Fruit fly (Drosophila melanogaster) whole organism, embryonic: ENCODE results near the gene CG43935.

Source experiments
- Atf3 ChIP-seq: fragments of 200-800 bp; sonication (Bioruptor generic); optimal IDR thresholded peaks from 3 replicates; lab custom pipeline; 2016; ENCODE audit warnings: missing biosample characterization, missing genetic modification characterization
- BEAF-32 ChIP-seq: fragments of 200-800 bp; sonication (Bioruptor generic); optimal IDR thresholded peaks from 3 replicates; lab custom pipeline; 2017; ENCODE audit warnings: missing biosample characterization, missing genetic modification characterization, mild to moderate bottlenecking, moderate library complexity, missing genetic modification reagents
- CG11696 ChIP-seq: fragments of 200-800 bp; sonication (Bioruptor generic); IDR thresholded peaks from 2 replicates; pipeline ENCODE4 v1.3.6; 2022; ENCODE audit warnings: missing biosample characterization, missing genetic modification characterization
- CG12071 ChIP-seq: fragments of 200-800 bp; sonication (Bioruptor generic); optimal IDR thresholded peaks from 3 replicates; lab custom pipeline; 2018; ENCODE audit warnings: missing biosample characterization, mild to moderate bottlenecking, missing genetic modification characterization
- CG12744 ChIP-seq: fragments of 200-800 bp; sonication (Bioruptor generic); optimal IDR thresholded peaks from 2 replicates; lab custom pipeline; 2016; ENCODE audit warnings: missing biosample characterization, missing genetic modification characterization
- CG14014 ChIP-seq: fragments of 200-800 bp; sonication (Bioruptor generic); IDR thresholded peaks from 2 replicates; pipeline ENCODE4 v1.3.6; 2022; ENCODE audit warnings: missing biosample characterization, missing genetic modification characterization
- CG15073 ChIP-seq: fragments of 200-800 bp; sonication (Bioruptor generic); optimal IDR thresholded peaks from 2 replicates; lab custom pipeline; 2016; ENCODE audit warnings: missing biosample characterization, missing genetic modification characterization
- CG16815 ChIP-seq: fragments of 200-800 bp; sonication (Bioruptor generic); optimal IDR thresholded peaks from 3 replicates; lab custom pipeline; 2017; ENCODE audit warnings: missing biosample characterization, mild to moderate bottlenecking, missing genetic modification characterization
- CG17385 ChIP-seq: fragments of 200-800 bp; sonication (Bioruptor generic); optimal IDR thresholded peaks from 3 replicates; lab custom pipeline; 2018; ENCODE audit warnings: missing biosample characterization, mild to moderate bottlenecking, missing genetic modification characterization
- CG18619 ChIP-seq: fragments of 200-800 bp; sonication (Bioruptor generic); optimal IDR thresholded peaks from 3 replicates; lab custom pipeline; 2017; ENCODE audit warnings: missing biosample characterization, mild to moderate bottlenecking, missing genetic modification characterization
- CG2678 ChIP-seq: fragments of 200-800 bp; sonication (Bioruptor generic); optimal IDR thresholded peaks from 3 replicates; lab custom pipeline; 2019; ENCODE audit warnings: missing biosample characterization, mild to moderate bottlenecking, missing genetic modification characterization, moderate library complexity
- CG31441 ChIP-seq: fragments of 200-800 bp; sonication (Bioruptor generic); IDR thresholded peaks from 2 replicates; pipeline ENCODE4 v1.3.6; 2022; ENCODE audit warnings: missing biosample characterization, missing genetic modification characterization
- CG3281 ChIP-seq: fragments of 200-800 bp; sonication (Bioruptor generic); optimal IDR thresholded peaks from 3 replicates; lab custom pipeline; 2017; ENCODE audit warnings: missing biosample characterization, mild to moderate bottlenecking, missing genetic modification characterization
- CG42726 ChIP-seq: fragments of 200-800 bp; sonication (Bioruptor generic); IDR thresholded peaks from 2 replicates; pipeline ENCODE4 v1.3.6; 2022; ENCODE audit warnings: missing biosample characterization, missing genetic modification characterization; ENCODE audit not compliant: partially characterized antibody
- CG6791 ChIP-seq: fragments of 200-800 bp; sonication (Bioruptor generic); IDR thresholded peaks from 3 replicates; pipeline ENCODE4 v1.3.6; 2022; ENCODE audit warnings: missing biosample characterization, missing genetic modification characterization; ENCODE audit not compliant: partially characterized antibody
- CG7963 ChIP-seq: fragments of 200-800 bp; sonication (Bioruptor generic); IDR thresholded peaks from 3 replicates; pipeline ENCODE4 v1.3.6; 2022; ENCODE audit warnings: missing biosample characterization, missing genetic modification characterization; ENCODE audit not compliant: partially characterized antibody
- CG9609 ChIP-seq: fragments of 200-800 bp; sonication (Bioruptor generic); optimal IDR thresholded peaks from 3 replicates; lab custom pipeline; 2016; ENCODE audit warnings: missing biosample characterization, missing genetic modification characterization
- D ChIP-seq, 2 experiments: fragments of 200-800 bp in 1 of 2; fragments of >200 bp in 1 of 2; sonication (Bioruptor generic) in 1 of 2; optimal IDR thresholded peaks; 2 replicates in 1 of 2; 3 replicates in 1 of 2; lab custom pipeline; 2017; ENCODE audit warnings: mild to moderate bottlenecking in 1 of 2, missing biosample characterization in 1 of 2, missing genetic modification characterization in 1 of 2, missing genetic modification reagents in 1 of 2
- D19A ChIP-seq: fragments of 200-800 bp; optimal IDR thresholded peaks from 3 replicates; lab custom pipeline; 2019; ENCODE audit warnings: missing biosample characterization, mild to moderate bottlenecking, missing genetic modification characterization, moderate library complexity
- Dfd ChIP-seq, 2 experiments: fragments of >200 bp; optimal IDR thresholded peaks; 2 replicates each; lab custom pipeline; 2017; ENCODE audit warnings: missing biosample characterization in 2 of 2, missing genetic modification characterization in 2 of 2
- ERR ChIP-seq: fragments of 200-800 bp; sonication (Bioruptor generic); optimal IDR thresholded peaks from 2 replicates; lab custom pipeline; 2016; ENCODE audit warnings: missing biosample characterization, missing genetic modification characterization
- Fer1 ChIP-seq: fragments of 200-800 bp; sonication (Bioruptor generic); optimal IDR thresholded peaks from 2 replicates; lab custom pipeline; 2017; ENCODE audit warnings: missing biosample characterization, mild to moderate bottlenecking, missing genetic modification characterization
- H2.0 ChIP-seq: fragments of 200-800 bp; sonication (Bioruptor generic); IDR thresholded peaks from 2 replicates; pipeline ENCODE4 v1.3.6; 2022; ENCODE audit warnings: missing biosample characterization, missing genetic modification characterization
- Hr78 ChIP-seq, 2 experiments: fragments of 200-800 bp in 1 of 2; fragments of >200 bp in 1 of 2; sonication (Bioruptor generic) in 1 of 2; optimal IDR thresholded peaks; 2 replicates each; lab custom pipeline; 2017 to 2019; ENCODE audit warnings: missing biosample characterization in 2 of 2, missing genetic modification characterization in 2 of 2, mild to moderate bottlenecking in 1 of 2, moderate library complexity in 1 of 2
- Jarid2 ChIP-seq: fragments of 200-800 bp; sonication (Bioruptor generic); optimal IDR thresholded peaks from 3 replicates; lab custom pipeline; 2017; ENCODE audit warnings: mild to moderate bottlenecking, missing biosample characterization, missing genetic modification reagents, missing genetic modification characterization
- Myb ChIP-seq: fragments of 200-800 bp; sonication (Bioruptor generic); optimal IDR thresholded peaks from 2 replicates; lab custom pipeline; 2016; ENCODE audit warnings: missing biosample characterization, missing genetic modification characterization
- Sox102F ChIP-seq: fragments of 200-800 bp; sonication (Bioruptor generic); optimal IDR thresholded peaks from 2 replicates; lab custom pipeline; 2018; ENCODE audit warnings: missing biosample characterization, mild to moderate bottlenecking, missing genetic modification characterization, moderate library complexity
- br ChIP-seq: fragments of >200 bp; optimal IDR thresholded peaks from 2 replicates; lab custom pipeline; 2017
- cad ChIP-seq: fragments of >200 bp; optimal IDR thresholded peaks from 2 replicates; lab custom pipeline; 2017; ENCODE audit warnings: missing biosample characterization, missing genetic modification characterization
- chn ChIP-seq: fragments of 200-800 bp; sonication (Bioruptor generic); optimal IDR thresholded peaks from 2 replicates; lab custom pipeline; 2016; ENCODE audit warnings: missing biosample characterization, missing genetic modification characterization
- disco-r ChIP-seq: fragments of 200-800 bp; sonication (Bioruptor generic); optimal IDR thresholded peaks from 2 replicates; lab custom pipeline; 2016; ENCODE audit warnings: missing biosample characterization, missing genetic modification characterization
- dmrt99B ChIP-seq: fragments of 200-800 bp; sonication (Bioruptor generic); optimal IDR thresholded peaks from 2 replicates; lab custom pipeline; 2018; ENCODE audit warnings: missing biosample characterization, mild to moderate bottlenecking, missing genetic modification characterization, moderate library complexity
- fu2 ChIP-seq: fragments of 200-800 bp; sonication (Bioruptor generic); optimal IDR thresholded peaks from 2 replicates; lab custom pipeline; 2016; ENCODE audit warnings: missing biosample characterization, missing genetic modification characterization
- hb ChIP-seq: fragments of 200-800 bp; sonication (Bioruptor generic); IDR thresholded peaks from 3 replicates; pipeline ENCODE4 v1.3.6; 2022; ENCODE audit warnings: missing biosample characterization, missing genetic modification characterization; ENCODE audit not compliant: partially characterized antibody
- lilli ChIP-seq: fragments of 200-800 bp; sonication (Bioruptor generic); optimal IDR thresholded peaks from 3 replicates; lab custom pipeline; 2016; ENCODE audit warnings: missing biosample characterization, missing genetic modification characterization
- nmo ChIP-seq: fragments of 200-800 bp; sonication (Bioruptor generic); optimal IDR thresholded peaks from 2 replicates; lab custom pipeline; 2018; ENCODE audit warnings: missing biosample characterization, mild to moderate bottlenecking, missing genetic modification characterization, moderate library complexity
- nom ChIP-seq: fragments of 200-800 bp; sonication (Bioruptor generic); optimal IDR thresholded peaks from 2 replicates; lab custom pipeline; 2017; ENCODE audit warnings: missing biosample characterization, missing genetic modification characterization, mild to moderate bottlenecking, moderate library complexity, missing genetic modification reagents
- pfk ChIP-seq: fragments of 200-800 bp; sonication (Bioruptor generic); optimal IDR thresholded peaks from 2 replicates; lab custom pipeline; 2018; ENCODE audit warnings: missing biosample characterization, mild to moderate bottlenecking, missing genetic modification characterization, moderate library complexity
- pita ChIP-seq: fragments of 200-800 bp; sonication (Bioruptor generic); optimal IDR thresholded peaks from 2 replicates; lab custom pipeline; 2017; ENCODE audit warnings: missing biosample characterization, mild to moderate bottlenecking, missing genetic modification characterization
- pnt ChIP-seq: fragments of 200-800 bp; sonication (Bioruptor generic); optimal IDR thresholded peaks from 3 replicates; lab custom pipeline; 2016; ENCODE audit warnings: missing biosample characterization, missing genetic modification characterization
- pros ChIP-seq: fragments of 200-800 bp; sonication (Bioruptor generic); optimal IDR thresholded peaks from 3 replicates; lab custom pipeline; 2019; ENCODE audit warnings: missing biosample characterization, mild to moderate bottlenecking, missing genetic modification characterization, moderate library complexity
- row ChIP-seq: fragments of 200-800 bp; sonication (Bioruptor generic); IDR thresholded peaks from 3 replicates; pipeline ENCODE4 v1.3.6; 2022; ENCODE audit warnings: missing biosample characterization, missing genetic modification characterization
- run ChIP-seq: fragments of 200-800 bp; sonication (Bioruptor generic); optimal IDR thresholded peaks from 3 replicates; lab custom pipeline; 2018; ENCODE audit warnings: missing biosample characterization, mild to moderate bottlenecking, missing genetic modification characterization
- tap ChIP-seq: fragments of 200-800 bp; optimal IDR thresholded peaks from 3 replicates; lab custom pipeline; 2019; ENCODE audit warnings: missing biosample characterization, mild to moderate bottlenecking, missing genetic modification characterization, moderate library complexity
- tio ChIP-seq: fragments of 200-800 bp; sonication (Bioruptor generic); optimal IDR thresholded peaks from 2 replicates; lab custom pipeline; 2017; ENCODE audit warnings: missing biosample characterization, missing genetic modification characterization, inconsistent platforms
- tup ChIP-seq: fragments of 200-800 bp; sonication (Bioruptor generic); optimal IDR thresholded peaks from 2 replicates; lab custom pipeline; 2016; ENCODE audit warnings: missing biosample characterization, mild to moderate bottlenecking, missing genetic modification characterization, moderate library complexity
- wdn ChIP-seq: fragments of 200-800 bp; sonication (Bioruptor generic); IDR thresholded peaks from 2 replicates; pipeline ENCODE4 v1.3.6; 2022; ENCODE audit warnings: missing biosample characterization, missing genetic modification characterization
- zfh2 ChIP-seq: fragments of 200-800 bp; sonication (Bioruptor generic); optimal IDR thresholded peaks from 2 replicates; lab custom pipeline; 2016; ENCODE audit warnings: missing biosample characterization, missing genetic modification characterization

CG43935 gene

DNA sequence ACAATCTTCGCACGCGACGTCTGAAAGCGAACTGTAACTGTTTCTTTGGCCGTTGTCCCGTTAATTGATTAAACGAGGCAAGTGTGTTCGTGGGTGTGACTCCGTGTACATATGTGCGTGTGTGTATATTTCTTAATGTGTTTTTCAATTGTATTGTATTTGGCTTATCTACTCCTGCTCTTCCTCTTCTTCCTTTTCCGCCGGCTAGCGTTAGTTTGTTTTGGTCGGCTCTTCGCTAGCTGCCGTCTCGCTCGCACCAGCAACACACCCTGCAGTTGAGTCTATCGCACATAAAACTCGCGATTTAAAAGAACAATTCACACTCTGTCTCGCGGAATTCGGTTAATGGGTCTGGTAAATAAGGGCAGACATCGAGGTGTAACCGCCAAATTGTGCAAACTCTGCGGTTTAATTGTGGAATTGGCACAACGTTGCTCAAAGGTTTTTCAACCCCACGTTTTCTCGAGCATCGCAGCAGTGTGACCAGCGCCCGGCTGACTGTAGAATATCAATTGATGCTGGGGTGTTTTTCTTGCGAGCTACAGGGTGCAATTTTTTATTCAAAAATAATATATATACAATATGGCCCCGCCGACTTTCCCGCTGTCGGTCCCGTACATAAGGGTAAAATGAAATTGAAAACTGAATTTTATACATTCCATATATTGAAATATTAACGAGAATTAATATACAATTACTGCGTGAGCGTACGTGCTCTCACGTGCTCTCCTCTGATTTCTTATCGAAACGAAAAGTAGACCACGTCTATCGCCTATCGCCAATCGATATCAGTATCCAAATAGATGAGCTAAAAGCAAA is 46.8 kb downstream of the CG43935 start, which contains the start of the genes gb and CG5815 (continued):
- TF ChIP-seq CG17385 (GFP tag; lab: Kevin White, UChicago), result peak; percentile 91
- TF ChIP-seq Fer1 (GFP tag; lab: Kevin White, UChicago), result peak; percentile 92
- no peak for TF ChIP-seq CG12071
- peak; percentile 95 for TF ChIP-seq CG31441 (GFP tag; lab: Robert Waterston, UW)
- TF ChIP-seq CG3281, result peak; percentile 91
- TF ChIP-seq pnt, result peak; percentile 50
- TF ChIP-seq disco-r, result peak; percentile 38
- TF ChIP-seq run, result peak; percentile 60
- no peak for TF ChIP-seq D (optimal IDR thresholded peaks at IDR 0.05; lab: Kevin White, UChicago)
- peak; percentile 80 for TF ChIP-seq D (GFP tag; optimal IDR thresholded peaks at IDR 0.05; lab: Kevin White, UChicago)
- peak; percentile 88 for TF ChIP-seq tio (GFP tag; lab: Kevin White, UChicago)
- TF ChIP-seq Jarid2, result peak; percentile 70
- peak; percentile 84 for TF ChIP-seq tup
- peak; percentile 92 for TF ChIP-seq CG2678 (tag; lab: Kevin White, UChicago)
- peak in 1 of 2 experiments; percentile 54 for TF ChIP-seq Hr78 (GFP tag; optimal IDR thresholded peaks at IDR 0.05; lab: Kevin White, UChicago)
- no peak for TF ChIP-seq tap (tag; lab: Kevin White, UChicago)
- peak; percentile 92 for TF ChIP-seq BEAF-32 (GFP tag; lab: Kevin White, UChicago)
- TF ChIP-seq hb (GFP tag; lab: Robert Waterston, UW), result peak; percentile 93
- no peak for TF ChIP-seq nom (GFP tag; lab: Kevin White, UChicago)
- TF ChIP-seq Atf3 (GFP tag; lab: Kevin White, UChicago), result peak; percentile 67
- peak; percentile 89 for TF ChIP-seq zfh2 (GFP tag; lab: Kevin White, UChicago)
- TF ChIP-seq pros (GFP tag; lab: Kevin White, UChicago), result no peak
- TF ChIP-seq CG18619 (GFP tag; lab: Kevin White, UChicago), result peak; percentile 93
- TF ChIP-seq pita (GFP tag; lab: Kevin White, UChicago), result no peak
- peak; percentile 93 for TF ChIP-seq chn (GFP tag; lab: Kevin White, UChicago)
- peak; percentile 89 for TF ChIP-seq H2.0 (GFP tag; lab: Robert Waterston, UW)
- TF ChIP-seq CG14014, result peak; percentile 93
- TF ChIP-seq cad (GFP tag; lab: Kevin White, UChicago), result no peak
- peak; percentile 79 for TF ChIP-seq D19A (tag; lab: Kevin White, UChicago)
- TF ChIP-seq lilli, result peak; percentile 96
- no peak for TF ChIP-seq br
- peak; percentile 94 for TF ChIP-seq nmo (GFP tag; lab: Kevin White, UChicago)
- TF ChIP-seq pfk (GFP tag; lab: Kevin White, UChicago), result peak; percentile 17
- peak; percentile 88 for TF ChIP-seq CG7963 (GFP tag; lab: Robert Waterston, UW)
- peak; percentile 51 for TF ChIP-seq Myb (GFP tag; lab: Kevin White, UChicago)
- TF ChIP-seq CG15073 (GFP tag; lab: Kevin White, UChicago), result peak; percentile 32
- peak; percentile 89 for TF ChIP-seq wdn (GFP tag; lab: Robert Waterston, UW)
- TF ChIP-seq dmrt99B, result no peak
- peak; percentile 90 for TF ChIP-seq CG16815 (GFP tag; lab: Kevin White, UChicago)
- TF ChIP-seq CG6791 (GFP tag; lab: Robert Waterston, UW), result peak; percentile 92
- TF ChIP-seq CG11696 (GFP tag; lab: Robert Waterston, UW), result peak; percentile 77
- TF ChIP-seq row (GFP tag; lab: Robert Waterston, UW), result peak; percentile 97
- peak; percentile 79 for TF ChIP-seq fu2
- peak; percentile 61 for TF ChIP-seq ERR (GFP tag; lab: Kevin White, UChicago)
- peak; percentile 75 for TF ChIP-seq CG12744 (GFP tag; lab: Kevin White, UChicago)
- TF ChIP-seq CG42726, result no peak; the same call in 1 of the 2 replicates
- peak; percentile 92 for TF ChIP-seq Sox102F (GFP tag; lab: Kevin White, UChicago)
- TF ChIP-seq Dfd (GFP tag; optimal IDR thresholded peaks at IDR 0.05; lab: Kevin White, UChicago), result no peak
- TF ChIP-seq CG9609 (GFP tag; lab: Kevin White, UChicago), result peak; percentile 75
